Fruit fly (Drosophila melanogaster): Measurements from ENCODE around the gene CG8064.

DNA sequence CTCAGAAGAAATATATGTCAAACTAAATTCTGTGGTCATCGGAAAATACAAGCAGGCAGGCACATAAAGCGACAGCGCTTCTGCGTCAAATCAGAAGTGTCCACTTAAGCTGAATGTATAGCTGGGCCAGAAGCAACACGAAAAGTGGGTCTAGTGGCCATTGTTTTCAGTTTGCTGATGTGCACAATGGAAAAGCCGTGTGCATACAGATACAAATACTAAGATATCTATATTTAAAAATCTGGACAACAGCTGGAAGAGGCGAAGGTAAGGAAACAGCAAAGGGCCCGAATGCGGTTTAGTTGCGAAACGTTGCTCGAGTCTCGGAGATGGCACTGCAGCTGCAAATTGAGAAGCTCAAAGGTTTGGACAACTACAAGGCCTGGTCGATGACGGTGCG is 32.6 kb upstream of the CG8064 start, which contains the start of gene CG18598:
- TF ChIP-seq insv (optimal IDR thresholded peaks at IDR 0.05) (no peak), psq (optimal IDR thresholded peaks at IDR 0.05) (no peak)

Measured in Kc167 (cell line).